Worm (Caenorhabditis elegans): ENCODE data around the gene idpp-3.

The idpp-3 gene

ce11 chrX:14931443-14931842 is 29.9 kb downstream of the idpp-3 start:
- TF ChIP-seq ets-4 (tag; optimal IDR thresholded peaks at IDR 0.05) (no peak), hlh-15 (tag; optimal IDR thresholded peaks at IDR 0.05) (no peak), lim-6 (tag; optimal IDR thresholded peaks at IDR 0.05) (no peak), pat-9 (tag; optimal IDR thresholded peaks at IDR 0.05) (no peak)

ce11 chrX:14929512-14929911 is 31.9 kb downstream of the idpp-3 start:
- TF ChIP-seq ceh-30 (tag; optimal IDR thresholded peaks at IDR 0.05) = no peak
- no peak for TF ChIP-seq nhr-232 (tag; optimal IDR thresholded peaks at IDR 0.05)
- TF ChIP-seq madf-2 (tag; optimal IDR thresholded peaks at IDR 0.05) = no peak
- TF ChIP-seq unc-3 (GFP tag; conservative IDR thresholded peaks at IDR 0.05) = no peak
- no peak for TF ChIP-seq unc-3 (tag; optimal IDR thresholded peaks at IDR 0.05)
- TF ChIP-seq pha-2 (tag; optimal IDR thresholded peaks at IDR 0.05) = no peak

ce11 chrX:14928854-14929253 is 32.5 kb downstream of the idpp-3 start, which contains the start of gene ntr-2:
ntr-2 (minus strand) TSS chrX:14928954.
- TF ChIP-seq ceh-18 (tag; optimal IDR thresholded peaks at IDR 0.05) (no peak), nhr-232 (tag; optimal IDR thresholded peaks at IDR 0.05) (no peak)

ce11 chrX:14922758-14923157 is 38.6 kb downstream of the idpp-3 start:
- no peak for TF ChIP-seq sdc-2 (tag; optimal IDR thresholded peaks at IDR 0.05)
- TF ChIP-seq ceh-22 (tag; optimal IDR thresholded peaks at IDR 0.05) = no peak
- TF ChIP-seq fkh-6 (tag; optimal IDR thresholded peaks at IDR 0.05) = no peak
- no peak for TF ChIP-seq hlh-15 (tag; optimal IDR thresholded peaks at IDR 0.05)
- no peak for TF ChIP-seq tbx-2 (tag; optimal IDR thresholded peaks at IDR 0.05)
- TF ChIP-seq K09A11.1 (tag; optimal IDR thresholded peaks at IDR 0.05; ENCODE audit: insufficient read depth) = no peak
- TF ChIP-seq syd-9 (tag; optimal IDR thresholded peaks at IDR 0.05) = no peak
- TF ChIP-seq mec-3 (tag; optimal IDR thresholded peaks at IDR 0.05; ENCODE audit: borderline replicate concordance) = no peak
- TF ChIP-seq unc-86 (tag; optimal IDR thresholded peaks at IDR 0.05) = no peak
- no peak for TF ChIP-seq ceh-2 (tag; optimal IDR thresholded peaks at IDR 0.05)
- no peak for TF ChIP-seq pros-1 (tag; optimal IDR thresholded peaks at IDR 0.05)
- TF ChIP-seq elt-4 (tag; optimal IDR thresholded peaks at IDR 0.05) = no peak
- TF ChIP-seq pha-4 (tag; optimal IDR thresholded peaks at IDR 0.05) = no peak
- no peak for TF ChIP-seq ceh-48 (tag; optimal IDR thresholded peaks at IDR 0.05)

- no peak for TF ChIP-seq ceh-18 (tag; optimal IDR thresholded peaks at IDR 0.05)
- TF ChIP-seq unc-42 (tag; optimal IDR thresholded peaks at IDR 0.05) = peak; percentile 15
- no peak for TF ChIP-seq odd-2 (tag; optimal IDR thresholded peaks at IDR 0.05)
Observed at ce11 chrX:14920880-14921279, 40.5 kb downstream of the idpp-3 start.

ce11 chrX:14918538-14918937 is 42.8 kb downstream of the idpp-3 start, which contains the start of gene npr-40:
npr-40 (plus strand) TSS chrX:14918838.
- no peak for TF ChIP-seq madf-2 (tag; optimal IDR thresholded peaks at IDR 0.05)
- no peak for TF ChIP-seq sox-4 (tag; optimal IDR thresholded peaks at IDR 0.05)
- no peak for TF ChIP-seq odd-2 (tag; optimal IDR thresholded peaks at IDR 0.05)
- no peak for TF ChIP-seq K09A11.1 (tag; optimal IDR thresholded peaks at IDR 0.05; ENCODE audit: insufficient read depth)
- TF ChIP-seq gmeb-2 (tag; optimal IDR thresholded peaks at IDR 0.05) = no peak
- no peak for TF ChIP-seq unc-55 (GFP tag; optimal IDR thresholded peaks at IDR 0.05)
- TF ChIP-seq C08G9.2 (tag; optimal IDR thresholded peaks at IDR 0.05) = no peak
- TF ChIP-seq ceh-30 (tag; optimal IDR thresholded peaks at IDR 0.05) = no peak
- no peak for TF ChIP-seq ceh-2 (tag; optimal IDR thresholded peaks at IDR 0.05)
- no peak for TF ChIP-seq pha-4 (tag; optimal IDR thresholded peaks at IDR 0.05)
- no peak for TF ChIP-seq nfya-1 (tag; optimal IDR thresholded peaks at IDR 0.05)
- TF ChIP-seq ceh-22 (tag; optimal IDR thresholded peaks at IDR 0.05) = no peak
- TF ChIP-seq elt-2 (tag; optimal IDR thresholded peaks at IDR 0.05) = no peak
- no peak for TF ChIP-seq ceh-48 (tag; optimal IDR thresholded peaks at IDR 0.05)
- no peak for TF ChIP-seq nhr-232 (tag; optimal IDR thresholded peaks at IDR 0.05)
- TF ChIP-seq hlh-8 (tag; optimal IDR thresholded peaks at IDR 0.05) = no peak
